Fruit fly (Drosophila melanogaster) whole organism, pupa: ENCODE data around the gene Rlip.

Experiments
- CG14655 ChIP-seq: fragments of 200-800 bp; sonication (Bioruptor generic); optimal IDR thresholded peaks from 3 replicates; lab custom pipeline; 2017; ENCODE audit warnings: mild to moderate bottlenecking, missing biosample characterization, missing genetic modification reagents, missing genetic modification characterization
- CG17806 ChIP-seq: fragments of 200-800 bp; sonication (Bioruptor generic); optimal IDR thresholded peaks from 2 replicates; lab custom pipeline; 2018; ENCODE audit warnings: missing biosample characterization, mild to moderate bottlenecking, missing genetic modification characterization, moderate library complexity
- CG32121 ChIP-seq: fragments of 200-800 bp; sonication (Bioruptor generic); IDR thresholded peaks from 2 replicates; pipeline ENCODE4 v1.3.6; 2022; ENCODE audit warnings: missing biosample characterization, missing genetic modification characterization
- CG34367 ChIP-seq: fragments of 200-800 bp; sonication (Bioruptor generic); optimal IDR thresholded peaks from 2 replicates; lab custom pipeline; 2018; ENCODE audit warnings: missing biosample characterization, mild to moderate bottlenecking, missing genetic modification characterization
- CG9948 ChIP-seq: fragments of 200-800 bp; sonication (Bioruptor generic); optimal IDR thresholded peaks from 2 replicates; lab custom pipeline; 2018; ENCODE audit warnings: missing biosample characterization, mild to moderate bottlenecking, missing genetic modification characterization, moderate library complexity
- EcR ChIP-seq: fragments of 200-800 bp; sonication (Bioruptor generic); optimal IDR thresholded peaks from 3 replicates; lab custom pipeline; 2019; ENCODE audit warnings: missing biosample characterization, missing genetic modification characterization, mild to moderate bottlenecking, moderate library complexity, missing genetic modification reagents
- Ets98B ChIP-seq: fragments of 200-800 bp; sonication (Bioruptor generic); IDR thresholded peaks from 2 replicates; pipeline ENCODE4 v1.3.6; 2022; ENCODE audit warnings: missing biosample characterization, missing genetic modification characterization
- Pif1A ChIP-seq: fragments of 200-800 bp; sonication (Bioruptor generic); optimal IDR thresholded peaks from 3 replicates; lab custom pipeline; 2016; ENCODE audit warnings: missing biosample characterization, missing genetic modification characterization

DNA sequence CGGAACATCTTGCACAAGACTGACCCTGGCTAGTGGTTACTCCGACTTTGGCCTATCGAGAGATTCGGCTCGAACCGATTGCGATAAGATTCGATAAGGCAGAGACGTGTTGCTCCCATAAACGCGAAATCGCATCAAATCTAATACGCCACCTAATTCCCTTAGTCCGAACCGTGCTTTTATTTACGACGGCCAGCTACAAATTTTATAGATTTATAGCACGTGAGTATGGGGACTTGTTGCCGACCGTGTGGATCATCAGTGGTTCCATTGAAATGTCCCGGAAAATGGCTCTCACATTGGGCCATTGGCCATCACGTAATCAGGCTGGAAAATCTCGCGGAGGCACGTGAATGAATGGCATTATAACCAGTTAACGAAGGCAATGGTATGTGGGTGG, 10.5 kb upstream of the Rlip start, which contains the start of gene Alp5:
- TF ChIP-seq CG17806: no peak
- no peak for TF ChIP-seq Pif1A
- TF ChIP-seq CG9948 (tag; lab: Kevin White, UChicago): no peak
- TF ChIP-seq EcR: no peak
- TF ChIP-seq Ets98B (GFP tag; lab: Robert Waterston, UW): no peak
- TF ChIP-seq CG32121 (GFP tag; lab: Robert Waterston, UW): no peak
- no peak for TF ChIP-seq CG14655 (GFP tag; lab: Kevin White, UChicago)
- TF ChIP-seq CG34367 (tag; lab: Kevin White, UChicago): no peak
